Fruit fly (Drosophila melanogaster): ENCODE results near the gene CG12065.

Gene CG12065

dm6 chrX:8538182-8538581, 35.9 kb upstream of the CG12065 start (continued):
- TF ChIP-seq Myb (GFP tag; optimal IDR thresholded peaks at IDR 0.05) (no peak), Nf-YB (GFP tag; optimal IDR thresholded peaks at IDR 0.05) (peak; percentile 32), amos (GFP tag; IDR thresholded peaks at IDR 0.05; ENCODE audit: partially characterized antibody) (no peak), Ptx1 (GFP tag; IDR thresholded peaks at IDR 0.05) (peak; percentile 71)

dm6 chrX:8538993-8539392, 35.1 kb upstream of the CG12065 start:
- no peak for TF ChIP-seq Aef1 (GFP tag; IDR thresholded peaks at IDR 0.05)
- TF ChIP-seq Oaz (GFP tag; IDR thresholded peaks at IDR 0.05), result 0 out of 2 replicates have a peak, but pooled peaks have one; percentile 7
- 0 out of 2 replicates have a peak, but pooled peaks have one; percentile 25 for TF ChIP-seq CG14441 (GFP tag; IDR thresholded peaks at IDR 0.05)
- 0 out of 3 replicates have a peak, but pooled peaks have one; percentile 40 for TF ChIP-seq dysf (GFP tag; IDR thresholded peaks at IDR 0.05)
- peak; percentile 74 for TF ChIP-seq Med (GFP tag)
- TF ChIP-seq lab (GFP tag; optimal IDR thresholded peaks at IDR 0.05), result peak; percentile 29
- no peak for TF ChIP-seq cas (GFP tag; IDR thresholded peaks at IDR 0.05)
- 0 out of 2 replicates have a peak, but pooled peaks have one; percentile 17 for TF ChIP-seq lmd (GFP tag; IDR thresholded peaks at IDR 0.05)
- TF ChIP-seq Fer1 (GFP tag; optimal IDR thresholded peaks at IDR 0.05), result peak; percentile 51
- peak; percentile 5 for TF ChIP-seq CG7556 (GFP tag; optimal IDR thresholded peaks at IDR 0.05)
- TF ChIP-seq ara (GFP tag; IDR thresholded peaks at IDR 0.05), result 0 out of 2 replicates have a peak, but pooled peaks have one; percentile 5
- peak; percentile 1 for TF ChIP-seq CG15514 (GFP tag; optimal IDR thresholded peaks at IDR 0.05)
- TF ChIP-seq phol (tag; optimal IDR thresholded peaks at IDR 0.05), result peak; percentile 1
- TF ChIP-seq Hmr (GFP tag; optimal IDR thresholded peaks at IDR 0.05), result peak; percentile 8
- TF ChIP-seq unpg (GFP tag; optimal IDR thresholded peaks at IDR 0.05), result peak; percentile 41
- peak; percentile 6 for TF ChIP-seq CG10267 (tag; optimal IDR thresholded peaks at IDR 0.05)
- peak in 1 of 2 experiments; percentile 22 for TF ChIP-seq Hr51 (GFP tag; optimal IDR thresholded peaks at IDR 0.05)
- TF ChIP-seq Ptx1 (GFP tag; IDR thresholded peaks at IDR 0.05), result peak; percentile 33; the same call in 1 of the 2 replicates
- no peak for TF ChIP-seq CG1792 (GFP tag; optimal IDR thresholded peaks at IDR 0.05)
- peak; percentile 65 for TF ChIP-seq dmrt99B (tag; optimal IDR thresholded peaks at IDR 0.05)
- peak; percentile 45 for TF ChIP-seq Rfx (GFP tag; IDR thresholded peaks at IDR 0.05)
- TF ChIP-seq CG17385 (GFP tag; optimal IDR thresholded peaks at IDR 0.05), result peak; percentile 11
- TF ChIP-seq CG2678 (tag; optimal IDR thresholded peaks at IDR 0.05), result peak; percentile 40
- peak; percentile 34 for TF ChIP-seq CG2712 (tag; optimal IDR thresholded peaks at IDR 0.05)
- peak; percentile 12 for TF ChIP-seq BtbVII (GFP tag; optimal IDR thresholded peaks at IDR 0.05)
- TF ChIP-seq CG14710 (tag; optimal IDR thresholded peaks at IDR 0.05), result no peak
- TF ChIP-seq cwo (GFP tag; optimal IDR thresholded peaks at IDR 0.05), result peak; percentile 33
- peak; percentile 6 for TF ChIP-seq CG2120 (GFP tag; optimal IDR thresholded peaks at IDR 0.05)
- TF ChIP-seq CG12391 (tag; optimal IDR thresholded peaks at IDR 0.05), result peak; percentile 38
- peak; percentile 15; the same call in 1 of the 2 replicates for TF ChIP-seq CG10366 (GFP tag; IDR thresholded peaks at IDR 0.05)
- TF ChIP-seq D19A (tag; optimal IDR thresholded peaks at IDR 0.05), result peak; percentile 11
- TF ChIP-seq CG10979 (tag; optimal IDR thresholded peaks at IDR 0.05), result peak; percentile 32
- TF ChIP-seq grau (tag; optimal IDR thresholded peaks at IDR 0.05), result peak; percentile 28
- TF ChIP-seq CG10274 (GFP tag; optimal IDR thresholded peaks at IDR 0.05), result no peak
- 0 out of 3 replicates have a peak, but pooled peaks have one; percentile 40 for TF ChIP-seq CG11695 (GFP tag; IDR thresholded peaks at IDR 0.05)
- TF ChIP-seq Blimp-1 (GFP tag; optimal IDR thresholded peaks at IDR 0.05), result peak; percentile 23
- peak; percentile 29 for TF ChIP-seq CG1603 (tag; optimal IDR thresholded peaks at IDR 0.05)
- TF ChIP-seq CG32772 (GFP tag; IDR thresholded peaks at IDR 0.05), result peak; percentile 16; the same call in 1 of the 2 replicates
- TF ChIP-seq CG17361 (GFP tag; IDR thresholded peaks at IDR 0.05), result 0 out of 3 replicates have a peak, but pooled peaks have one; percentile 10
- TF ChIP-seq Oli (tag; optimal IDR thresholded peaks at IDR 0.05), result peak; percentile 11
- TF ChIP-seq CG17359 (tag; optimal IDR thresholded peaks at IDR 0.05), result peak; percentile 47
- peak; percentile 78 for TF ChIP-seq nerfin-1 (tag; optimal IDR thresholded peaks at IDR 0.05)
- no peak for TF ChIP-seq gcm2 (GFP tag; optimal IDR thresholded peaks at IDR 0.05)
- peak; percentile 62 for TF ChIP-seq CG7839 (tag; optimal IDR thresholded peaks at IDR 0.05)

Measured in whole organism, embryonic.